Worm (Caenorhabditis elegans) whole organism, L1 larva: ENCODE results near the gene B0034.5.

Experiments
- Y116A8C.19 ChIP-seq: sonication (generic microtip); optimal IDR thresholded peaks from 2 replicates; lab custom pipeline; 2016; ENCODE audit warnings: missing compliant biosample characterization, missing genetic modification characterization, borderline replicate concordance
- ama-1 ChIP-seq: fragments of 150-350 bp; optimal IDR thresholded peaks from 2 replicates; lab custom pipeline; 2014
- ceh-63 ChIP-seq: fragments of 200-800 bp; sonication (Bioruptor generic); optimal IDR thresholded peaks from 2 replicates; lab custom pipeline; 2018; ENCODE audit warnings: mild to moderate bottlenecking, missing genetic modification characterization, missing compliant biosample characterization
- ceh-8 ChIP-seq: fragments of 200-800 bp; sonication (Bioruptor generic); optimal IDR thresholded peaks from 2 replicates; lab custom pipeline; 2018; ENCODE audit warnings: mild to moderate bottlenecking, missing genetic modification characterization, moderate library complexity, missing compliant biosample characterization
- ceh-82 ChIP-seq, 3 experiments: fragments of 150-350 bp in 1 of 3; sonication (generic microtip) in 2 of 3; optimal IDR thresholded peaks; 2 replicates each; lab custom pipeline; 2014 to 2017; ENCODE audit warnings: missing biosample characterization in 3 of 3, missing genetic modification characterization in 3 of 3
- ceh-90 ChIP-seq: sonication (generic microtip); optimal IDR thresholded peaks from 2 replicates; lab custom pipeline; 2016; ENCODE audit warnings: missing genetic modification characterization, missing compliant biosample characterization
- ces-1 ChIP-seq: fragments of 150-350 bp; optimal IDR thresholded peaks from 2 replicates; lab custom pipeline; 2014; ENCODE audit warnings: missing biosample characterization, missing genetic modification reagents, missing genetic modification characterization
- dpl-1 ChIP-seq, 3 experiments: fragments of 150-350 bp in 2 of 3; sonication (generic microtip) in 1 of 3; optimal IDR thresholded peaks; 2 replicates each; lab custom pipeline; 2014 to 2017; ENCODE audit warnings: missing biosample characterization in 3 of 3, missing genetic modification characterization in 3 of 3, missing genetic modification reagents in 3 of 3
- dsc-1 ChIP-seq: sonication (generic microtip); optimal IDR thresholded peaks from 2 replicates; lab custom pipeline; 2016; ENCODE audit warnings: mild to moderate bottlenecking, missing genetic modification characterization, missing compliant biosample characterization
- efl-3 ChIP-seq: fragments of 200-800 bp; sonication (Bioruptor generic); optimal IDR thresholded peaks from 2 replicates; lab custom pipeline; 2018; ENCODE audit warnings: mild to moderate bottlenecking, missing genetic modification characterization, missing compliant biosample characterization
- egl-13 ChIP-seq: sonication (generic microtip); optimal IDR thresholded peaks from 2 replicates; lab custom pipeline; 2016; ENCODE audit warnings: missing genotype, missing genetic modification reagents, missing genetic modification characterization, missing compliant biosample characterization
- egl-27 ChIP-seq, 2 experiments: fragments of 150-350 bp in 1 of 2; sonication (generic microtip); optimal IDR thresholded peaks; 3 replicates each; lab custom pipeline; 2017 to 2018; ENCODE audit warnings: missing biosample characterization in 2 of 2, missing genetic modification characterization in 2 of 2, missing genetic modification reagents in 2 of 2
- elt-2 ChIP-seq: sonication (generic microtip); optimal IDR thresholded peaks from 2 replicates; lab custom pipeline; 2016; ENCODE audit warnings: missing genetic modification characterization, mild to moderate bottlenecking, inconsistent platforms, missing compliant biosample characterization, missing genetic modification reagents
- elt-3 ChIP-seq, 6 experiments: fragments of 150-350 bp in 1 of 6; sonication (generic microtip); optimal IDR thresholded peaks; 2 replicates each; lab custom pipeline; 2017 to 2018; ENCODE audit warnings: missing biosample characterization in 6 of 6, missing genetic modification characterization in 6 of 6, inconsistent platforms in 1 of 6
- ets-5 ChIP-seq: fragments of 200-800 bp; sonication (Bioruptor generic); IDR thresholded peaks from 2 replicates; pipeline ENCODE4 v1.3.6; 2022; ENCODE audit warnings: missing genetic modification characterization, missing compliant biosample characterization
- fkh-4 ChIP-seq: sonication (generic microtip); optimal IDR thresholded peaks from 2 replicates; lab custom pipeline; 2016; ENCODE audit warnings: missing compliant biosample characterization, missing genetic modification characterization, borderline replicate concordance
- hlh-17 ChIP-seq: fragments of 200-800 bp; sonication (Bioruptor generic); optimal IDR thresholded peaks from 2 replicates; lab custom pipeline; 2018; ENCODE audit warnings: missing genetic modification characterization, mild to moderate bottlenecking, missing compliant biosample characterization, moderate library complexity, borderline replicate concordance
- hlh-4 ChIP-seq: sonication (generic microtip); optimal IDR thresholded peaks from 2 replicates; lab custom pipeline; 2016; ENCODE audit warnings: mild to moderate bottlenecking, missing genetic modification characterization, missing compliant biosample characterization
- hpl-2 ChIP-seq: fragments of 150-350 bp; optimal IDR thresholded peaks from 2 replicates; lab custom pipeline; 2014; ENCODE audit warnings: missing biosample characterization, missing genetic modification reagents, missing genetic modification characterization
- irx-1 ChIP-seq: sonication (generic microtip); optimal IDR thresholded peaks from 2 replicates; lab custom pipeline; 2016; ENCODE audit warnings: missing genetic modification characterization, missing compliant biosample characterization
- jun-1 ChIP-seq: fragments of 150-350 bp; optimal IDR thresholded peaks from 2 replicates; lab custom pipeline; 2014; ENCODE audit warnings: missing biosample characterization, missing genetic modification reagents, missing genetic modification characterization
- lin-35 ChIP-seq, 2 experiments: fragments of 150-350 bp; optimal IDR thresholded peaks; 2 replicates each; lab custom pipeline; 2014; ENCODE audit warnings: missing biosample characterization in 2 of 2, missing genetic modification characterization in 2 of 2, missing genetic modification reagents in 2 of 2
- lin-39 ChIP-seq: fragments of 150-350 bp; optimal IDR thresholded peaks from 2 replicates; lab custom pipeline; 2014; ENCODE audit warnings: missing biosample characterization, missing genetic modification reagents, missing genetic modification characterization
- lsy-2 ChIP-seq, 2 experiments: fragments of 150-350 bp; optimal IDR thresholded peaks; 2 replicates each; lab custom pipeline; 2014; ENCODE audit warnings: missing biosample characterization in 2 of 2, missing genetic modification characterization in 2 of 2
- mab-9 ChIP-seq: fragments of 200-800 bp; sonication (Bioruptor generic); IDR thresholded peaks from 2 replicates; pipeline ENCODE4 v1.3.6; 2022; ENCODE audit warnings: missing genetic modification reagents, missing genetic modification characterization, missing compliant biosample characterization
- mef-2 ChIP-seq: fragments of 150-350 bp; optimal IDR thresholded peaks from 2 replicates; lab custom pipeline; 2014; ENCODE audit warnings: missing biosample characterization, missing genetic modification characterization
- mep-1 ChIP-seq: fragments of 150-350 bp; optimal IDR thresholded peaks from 2 replicates; lab custom pipeline; 2014; ENCODE audit warnings: missing biosample characterization, missing genetic modification characterization
- nhr-19 ChIP-seq: fragments of 200-800 bp; sonication (Bioruptor generic); conservative IDR thresholded peaks from 2 replicates; pipeline ENCODE4 v1.3.6; 2022; ENCODE audit warnings: missing genetic modification characterization, missing compliant biosample characterization
- nhr-237 ChIP-seq: fragments of 150-350 bp; optimal IDR thresholded peaks from 2 replicates; lab custom pipeline; 2014; ENCODE audit warnings: missing biosample characterization, missing genetic modification characterization
- nhr-47 ChIP-seq: sonication (generic microtip); optimal IDR thresholded peaks from 2 replicates; lab custom pipeline; 2016; ENCODE audit warnings: mild to moderate bottlenecking, missing genetic modification characterization, moderate library complexity, missing compliant biosample characterization
- nhr-71 ChIP-seq: sonication (generic microtip); optimal IDR thresholded peaks from 2 replicates; lab custom pipeline; 2016; ENCODE audit warnings: mild to moderate bottlenecking, missing genetic modification characterization, moderate library complexity, missing compliant biosample characterization
- nhr-85 ChIP-seq: sonication (generic microtip); peaks from one replicate; lab custom pipeline; 2016; ENCODE audit warnings: missing genetic modification characterization, inconsistent platforms, missing compliant biosample characterization
- nhr-90 ChIP-seq: sonication (generic microtip); optimal IDR thresholded peaks from 2 replicates; lab custom pipeline; 2016; ENCODE audit warnings: mild to moderate bottlenecking, missing genetic modification characterization, missing compliant biosample characterization; ENCODE audit not compliant: poor library complexity
- pag-3 ChIP-seq: sonication (generic microtip); optimal IDR thresholded peaks from 2 replicates; lab custom pipeline; 2017; ENCODE audit warnings: missing genetic modification characterization, mild to moderate bottlenecking, missing compliant biosample characterization, antibody characterized with exemption, borderline replicate concordance; ENCODE audit not compliant: insufficient read depth
- pqm-1 ChIP-seq: sonication (generic microtip); optimal IDR thresholded peaks from 3 replicates; lab custom pipeline; 2017; ENCODE audit warnings: missing biosample characterization, missing genetic modification characterization
- skn-1 ChIP-seq: fragments of 150-350 bp; optimal IDR thresholded peaks from 2 replicates; lab custom pipeline; 2014; ENCODE audit warnings: missing biosample characterization, missing genetic modification characterization
- snpc-4 ChIP-seq: fragments of 150-350 bp; optimal IDR thresholded peaks from 2 replicates; lab custom pipeline; 2014; ENCODE audit warnings: missing biosample characterization, missing genetic modification characterization
- snu-23 ChIP-seq: sonication (generic microtip); optimal IDR thresholded peaks from 2 replicates; lab custom pipeline; 2016; ENCODE audit warnings: missing genetic modification characterization, missing compliant biosample characterization
- sox-4 ChIP-seq: sonication (generic microtip); optimal IDR thresholded peaks from 2 replicates; lab custom pipeline; 2016; ENCODE audit warnings: missing genetic modification characterization, missing compliant biosample characterization
- sptf-1 ChIP-seq: fragments of 150-350 bp; optimal IDR thresholded peaks from 2 replicates; lab custom pipeline; 2014; ENCODE audit warnings: missing biosample characterization, missing genetic modification characterization
- tbx-2 ChIP-seq: sonication (generic microtip); optimal IDR thresholded peaks from 2 replicates; lab custom pipeline; 2016; ENCODE audit warnings: missing genetic modification characterization, missing compliant biosample characterization
- tlp-1 ChIP-seq: fragments of 150-350 bp; optimal IDR thresholded peaks from 2 replicates; lab custom pipeline; 2014; ENCODE audit warnings: missing biosample characterization, missing genetic modification characterization
- unc-130 ChIP-seq: fragments of 150-350 bp; optimal IDR thresholded peaks from 2 replicates; lab custom pipeline; 2017; ENCODE audit warnings: missing biosample characterization, missing genetic modification characterization, inconsistent platforms
- unc-30 ChIP-seq: sonication (generic microtip); optimal IDR thresholded peaks from 2 replicates; lab custom pipeline; 2017; ENCODE audit warnings: missing biosample characterization, missing genetic modification characterization
- unc-86 ChIP-seq: sonication (generic microtip); optimal IDR thresholded peaks from 2 replicates; lab custom pipeline; 2016; ENCODE audit warnings: missing genetic modification characterization, missing compliant biosample characterization
- unc-98 ChIP-seq: fragments of 200-800 bp; sonication (Bioruptor generic); IDR thresholded peaks from 2 replicates; pipeline ENCODE4 v1.3.6; 2022; ENCODE audit warnings: missing genetic modification characterization, missing compliant biosample characterization
- zag-1 ChIP-seq: fragments of 150-350 bp; optimal IDR thresholded peaks from 2 replicates; lab custom pipeline; 2014; ENCODE audit warnings: missing biosample characterization, missing genetic modification characterization
- zip-4 ChIP-seq: fragments of 200-800 bp; sonication (Bioruptor generic); optimal IDR thresholded peaks from 2 replicates; lab custom pipeline; 2018; ENCODE audit warnings: mild to moderate bottlenecking, missing genetic modification characterization, moderate library complexity, missing compliant biosample characterization
- ztf-4 ChIP-seq: fragments of 150-350 bp; optimal IDR thresholded peaks from 2 replicates; lab custom pipeline; 2014; ENCODE audit warnings: missing biosample characterization, missing genetic modification characterization

Gene B0034.5

DNA sequence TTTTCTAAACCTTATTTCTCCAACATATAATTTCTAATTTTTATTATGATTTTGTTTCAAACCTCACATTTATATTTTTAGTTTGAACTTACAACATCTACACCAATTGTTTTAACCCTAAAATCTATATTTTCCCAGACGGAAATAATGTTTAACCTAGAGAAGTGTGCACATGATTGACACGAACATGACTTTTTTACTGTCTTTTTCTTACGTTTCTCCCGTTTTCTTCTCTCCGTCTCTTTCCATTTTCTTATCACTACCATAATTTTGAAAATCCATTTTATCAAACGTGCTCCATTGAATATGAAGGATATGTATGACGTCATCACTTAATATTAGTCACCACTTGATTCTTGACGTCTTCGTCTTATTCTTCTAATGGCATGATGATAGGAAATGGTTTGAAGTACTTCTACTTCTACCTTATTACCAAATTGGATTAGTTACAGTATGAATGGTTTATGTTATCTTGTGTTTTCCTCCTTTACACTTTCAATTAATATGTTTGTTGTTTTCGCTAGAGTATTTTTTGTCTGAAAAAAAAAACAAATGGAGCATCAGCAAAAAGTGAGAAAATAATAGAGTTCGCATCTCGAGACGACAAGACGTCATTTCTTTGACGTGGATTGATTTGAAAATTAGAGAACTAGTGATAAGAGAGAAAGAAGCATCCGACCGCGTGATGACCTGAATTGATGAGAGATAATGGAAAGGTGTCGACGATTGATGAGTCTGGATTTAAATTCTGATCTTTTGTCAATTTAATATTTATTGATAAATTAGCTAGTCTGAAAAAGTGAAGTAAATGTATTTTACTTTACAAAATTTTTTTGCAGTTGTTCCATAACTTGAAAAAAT, 42.6 kb downstream of the B0034.5 start (continued):
- TF ChIP-seq sox-4 (tag; lab: Kevin White, UChicago) = no peak

ce11 chrII:5931109-5931508, 43.7 kb downstream of the B0034.5 start:
- TF ChIP-seq ceh-8 (GFP tag; lab: Kevin White, UChicago) (no peak), ceh-63 (no peak), egl-27 (tag; optimal IDR thresholded peaks at IDR 0.05; lab: Kevin White, UChicago) (no peak), egl-13 (no peak), snpc-4 (tag; lab: Kevin White, UChicago) (no peak), unc-86 (tag; lab: Kevin White, UChicago) (no peak), fkh-4 (tag; lab: Kevin White, UChicago) (no peak), efl-3 (GFP tag; lab: Kevin White, UChicago) (no peak), mab-9 (GFP tag; lab: Robert Waterston, UW) (no peak), nhr-47 (no peak), nhr-85 (tag; lab: Kevin White, UChicago) (peak; percentile 80), irx-1 (tag; lab: Kevin White, UChicago) (no peak), ces-1 (GFP tag; lab: Kevin White, UChicago) (no peak), ama-1 (lab: Kevin White, UChicago) (peak; percentile 3), hpl-2 (GFP tag; lab: Kevin White, UChicago) (no peak), zip-4 (GFP tag; lab: Kevin White, UChicago) (no peak), skn-1 (tag; lab: Kevin White, UChicago) (peak; percentile 9), zag-1 (no peak), unc-98 (GFP tag; lab: Robert Waterston, UW) (no peak), lin-39 (tag; lab: Kevin White, UChicago) (no peak), pqm-1 (tag; lab: Kevin White, UChicago) (no peak), tbx-2 (tag; lab: Kevin White, UChicago) (peak; percentile 25), dpl-1 (GFP tag; optimal IDR thresholded peaks at IDR 0.05; lab: Kevin White, UChicago) (peak in 1 of 3 experiments; percentile 1), elt-3 (tag; optimal IDR thresholded peaks at IDR 0.05; lab: Kevin White, UChicago) (peak in 2 of 6 experiments; percentile 12 to 53), nhr-71 (tag; lab: Kevin White, UChicago) (peak; percentile 25), hlh-17 (GFP tag; lab: Kevin White, UChicago) (no peak), jun-1 (tag; lab: Kevin White, UChicago) (peak; percentile 19), sox-4 (tag; lab: Kevin White, UChicago) (no peak), ceh-82 (tag; optimal IDR thresholded peaks at IDR 0.05; lab: Kevin White, UChicago) (no peak), hlh-4 (tag; lab: Kevin White, UChicago) (no peak), snu-23 (GFP tag; lab: Kevin White, UChicago) (peak; percentile 36), nhr-19 (GFP tag; lab: Robert Waterston, UW) (no peak), lin-35 (GFP tag; optimal IDR thresholded peaks at IDR 0.05; lab: Kevin White, UChicago) (peak in 1 of 2 experiments; percentile 62), pag-3 (tag; lab: Kevin White, UChicago) (no peak), sptf-1 (tag; lab: Kevin White, UChicago) (no peak), nhr-90 (tag; lab: Kevin White, UChicago) (peak; percentile 14), lsy-2 (tag; optimal IDR thresholded peaks at IDR 0.05; lab: Kevin White, UChicago) (peak in 1 of 2 experiments; percentile 40), Y116A8C.19 (no peak), mef-2 (no peak), ets-5 (no peak), unc-130 (tag; lab: Kevin White, UChicago) (no peak), ceh-90 (no peak), elt-2 (tag; lab: Kevin White, UChicago) (no peak), mep-1 (no peak), nhr-237 (tag; lab: Kevin White, UChicago) (no peak), ztf-4 (tag; lab: Kevin White, UChicago) (no peak), tlp-1 (tag; lab: Kevin White, UChicago) (no peak), dsc-1 (tag; lab: Kevin White, UChicago) (no peak), unc-30 (tag; lab: Kevin White, UChicago) (no peak)
